Fruit fly (Drosophila melanogaster): ENCODE results near the gene CG34148.

Gene CG34148

dm6 chr3R:21878473-21878872 is at the start of gene CG34148:
Gene CG34148, minus strand, starts transcription at chr3R:21878686.
- TF ChIP-seq CG3919 (GFP tag; optimal IDR thresholded peaks at IDR 0.05), result no peak
- TF ChIP-seq CG8319 (GFP tag; optimal IDR thresholded peaks at IDR 0.05), result no peak
- no peak for TF ChIP-seq vri (GFP tag; optimal IDR thresholded peaks at IDR 0.05)

dm6 chr3R:21928214-21928613 is 49.7 kb upstream of the CG34148 start:
- TF ChIP-seq vri (GFP tag; optimal IDR thresholded peaks at IDR 0.05), result no peak
- TF ChIP-seq CG16779 (tag; optimal IDR thresholded peaks at IDR 0.05), result no peak
- no peak for TF ChIP-seq Sox15 (GFP tag; optimal IDR thresholded peaks at IDR 0.05)
- no peak for TF ChIP-seq salr (GFP tag; optimal IDR thresholded peaks at IDR 0.05)
- TF ChIP-seq Hr38 (GFP tag; optimal IDR thresholded peaks at IDR 0.05), result no peak
- TF ChIP-seq CG6163 (GFP tag; IDR thresholded peaks at IDR 0.05), result no peak
- TF ChIP-seq cyc (GFP tag; optimal IDR thresholded peaks at IDR 0.05), result no peak
- TF ChIP-seq lz (GFP tag; optimal IDR thresholded peaks at IDR 0.05), result no peak
- no peak for TF ChIP-seq Sox102F (GFP tag; optimal IDR thresholded peaks at IDR 0.05)
- TF ChIP-seq Ets21C (GFP tag; optimal IDR thresholded peaks at IDR 0.05), result no peak

DNA sequence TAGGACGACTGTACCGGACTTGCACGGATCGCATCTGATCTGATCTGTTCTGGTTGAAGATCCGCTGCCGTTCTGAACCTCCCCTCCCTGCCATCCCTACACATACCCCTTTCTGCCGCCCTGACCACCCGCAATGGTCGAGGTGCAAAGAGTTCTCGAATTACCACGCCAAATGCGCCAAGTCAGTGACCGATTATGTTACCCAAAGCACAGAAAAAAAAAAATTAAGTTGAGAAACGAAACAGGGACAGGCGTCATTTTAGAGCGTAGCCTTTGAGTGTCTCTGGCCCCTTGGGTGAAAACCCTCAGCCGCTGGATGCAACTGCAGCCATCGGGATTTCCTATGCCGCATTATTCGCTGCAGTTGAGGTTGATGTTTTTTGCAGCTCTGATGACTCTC is 45.3 kb upstream of the CG34148 start:
- TF ChIP-seq Hr38 (GFP tag; optimal IDR thresholded peaks at IDR 0.05), result no peak
- TF ChIP-seq Eip78C (GFP tag), result peak; percentile 28

- peak; percentile 86 for TF ChIP-seq CG10631 (GFP tag; optimal IDR thresholded peaks at IDR 0.05)
- peak; percentile 53 for TF ChIP-seq Sox15 (GFP tag; optimal IDR thresholded peaks at IDR 0.05)
- TF ChIP-seq spab (GFP tag; optimal IDR thresholded peaks at IDR 0.05), result peak; percentile 91
- TF ChIP-seq CG10669 (GFP tag; optimal IDR thresholded peaks at IDR 0.05), result peak; percentile 89
- TF ChIP-seq eg (GFP tag; IDR thresholded peaks at IDR 0.05), result no peak
- peak; percentile 63 for TF ChIP-seq CG6276 (GFP tag; optimal IDR thresholded peaks at IDR 0.05)
- TF ChIP-seq dsx (GFP tag; optimal IDR thresholded peaks at IDR 0.05; ENCODE audit: poor library complexity, severe bottlenecking), result peak; percentile 93
- peak; percentile 82 for TF ChIP-seq CG9139 (GFP tag; optimal IDR thresholded peaks at IDR 0.05)
- peak; percentile 66 for TF ChIP-seq Sox14 (GFP tag; optimal IDR thresholded peaks at IDR 0.05)
- peak; percentile 77 for TF ChIP-seq acj6 (GFP tag; optimal IDR thresholded peaks at IDR 0.05)
- TF ChIP-seq CG11294 (GFP tag; IDR thresholded peaks at IDR 0.05), result no peak
- TF ChIP-seq Met (GFP tag; optimal IDR thresholded peaks at IDR 0.05), result peak; percentile 25
- TF ChIP-seq CG6792 (GFP tag; optimal IDR thresholded peaks at IDR 0.05), result peak; percentile 61
- peak; percentile 50 for TF ChIP-seq topi (GFP tag; optimal IDR thresholded peaks at IDR 0.05)
- peak; percentile 77 for TF ChIP-seq CG1621 (tag; optimal IDR thresholded peaks at IDR 0.05)
- peak; percentile 18 for TF ChIP-seq CG31627 (GFP tag; optimal IDR thresholded peaks at IDR 0.05)
- TF ChIP-seq net (GFP tag; optimal IDR thresholded peaks at IDR 0.05), result peak; percentile 61
- TF ChIP-seq CG11902 (GFP tag; optimal IDR thresholded peaks at IDR 0.05), result peak; percentile 60
- TF ChIP-seq cyc (GFP tag; optimal IDR thresholded peaks at IDR 0.05), result peak; percentile 25
- TF ChIP-seq Hr39 (GFP tag; optimal IDR thresholded peaks at IDR 0.05), result peak; percentile 40
- peak; percentile 46; the same call in 2 of the 3 replicates for TF ChIP-seq CG6163 (GFP tag; IDR thresholded peaks at IDR 0.05)
- TF ChIP-seq CG6808 (GFP tag; optimal IDR thresholded peaks at IDR 0.05), result peak; percentile 90
- no peak for TF ChIP-seq dac (GFP tag; optimal IDR thresholded peaks at IDR 0.05)
- peak; percentile 77 for TF ChIP-seq pdm3 (GFP tag; optimal IDR thresholded peaks at IDR 0.05)
- TF ChIP-seq Hr38 (GFP tag; optimal IDR thresholded peaks at IDR 0.05), result no peak
- peak; percentile 26 for TF ChIP-seq esn (GFP tag; optimal IDR thresholded peaks at IDR 0.05)
- TF ChIP-seq fd59A (GFP tag; optimal IDR thresholded peaks at IDR 0.05), result peak; percentile 87
- peak; percentile 72 for TF ChIP-seq CG7368 (GFP tag; optimal IDR thresholded peaks at IDR 0.05)
- TF ChIP-seq OdsH (GFP tag; optimal IDR thresholded peaks at IDR 0.05), result peak; percentile 76
- TF ChIP-seq lz (GFP tag; optimal IDR thresholded peaks at IDR 0.05), result peak; percentile 26
- TF ChIP-seq Sox102F (GFP tag; optimal IDR thresholded peaks at IDR 0.05), result no peak
- TF ChIP-seq Eip78C (GFP tag), result peak; percentile 94
- TF ChIP-seq ss (GFP tag; optimal IDR thresholded peaks at IDR 0.05), result peak; percentile 82 to 91
- peak; percentile 71 for TF ChIP-seq achi (GFP tag; optimal IDR thresholded peaks at IDR 0.05)
- no peak for TF ChIP-seq fkh (GFP tag; optimal IDR thresholded peaks at IDR 0.05)
- peak; percentile 6 for TF ChIP-seq Hr4 (GFP tag; optimal IDR thresholded peaks at IDR 0.05)
- TF ChIP-seq CG6854 (GFP tag; optimal IDR thresholded peaks at IDR 0.05), result no peak
- TF ChIP-seq Lpt (GFP tag; optimal IDR thresholded peaks at IDR 0.05), result peak; percentile 34
- TF ChIP-seq vri (GFP tag; optimal IDR thresholded peaks at IDR 0.05), result peak; percentile 91
Measured at dm6 chr3R:21922674-21923323, 44.3 kb upstream of the CG34148 start.
